Fruit fly (Drosophila melanogaster): Measurements from ENCODE around the gene CG2901.
"Not testable (repeated sequence)": the region's sequence is repeated elsewhere in the genome, so short reads cannot be mapped to it uniquely, and the experiment has no call there.

The CG2901 gene

DNA sequence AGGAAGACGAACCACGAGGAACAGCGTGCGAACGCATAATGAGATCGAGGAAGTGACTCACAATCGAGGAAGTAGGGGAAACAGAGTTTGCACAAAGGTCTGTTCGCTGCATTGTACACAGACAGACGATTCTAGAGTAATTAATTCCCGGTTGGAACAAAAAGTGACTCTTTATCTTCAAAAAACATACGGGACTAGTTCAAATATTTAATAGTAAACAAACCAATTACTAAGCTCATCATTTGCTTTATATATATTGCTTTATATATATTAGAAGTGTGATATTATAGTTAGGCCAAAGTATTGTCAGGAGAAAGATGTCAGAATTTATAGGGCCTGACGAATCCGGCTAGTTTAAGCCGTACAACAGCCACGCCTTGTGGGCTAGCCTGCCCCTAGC lies at the start of gene CG2901:
TSS of gene CG2901 (plus strand) at position 301 of the 400 bp plus-strand sequence.
- TF ChIP-seq h (optimal IDR thresholded peaks at IDR 0.05) (no peak), psq (optimal IDR thresholded peaks at IDR 0.05) (no peak), ttk (optimal IDR thresholded peaks at IDR 0.05) (no peak), Sin3A (optimal IDR thresholded peaks at IDR 0.05) (no peak), insv (optimal IDR thresholded peaks at IDR 0.05) (no peak), Myc (optimal IDR thresholded peaks at IDR 0.05) (no peak)

- TF ChIP-seq h (optimal IDR thresholded peaks at IDR 0.05), result no peak
- TF ChIP-seq Myc (optimal IDR thresholded peaks at IDR 0.05), result no peak
- no peak for TF ChIP-seq Sin3A (optimal IDR thresholded peaks at IDR 0.05)
- TF ChIP-seq ttk (optimal IDR thresholded peaks at IDR 0.05), result no peak
- TF ChIP-seq psq (optimal IDR thresholded peaks at IDR 0.05), result no peak
- no peak for TF ChIP-seq insv (optimal IDR thresholded peaks at IDR 0.05)
Measured at dm6 chrX:3778952-3779502, 49.0 kb upstream of the CG2901 start.

DNA sequence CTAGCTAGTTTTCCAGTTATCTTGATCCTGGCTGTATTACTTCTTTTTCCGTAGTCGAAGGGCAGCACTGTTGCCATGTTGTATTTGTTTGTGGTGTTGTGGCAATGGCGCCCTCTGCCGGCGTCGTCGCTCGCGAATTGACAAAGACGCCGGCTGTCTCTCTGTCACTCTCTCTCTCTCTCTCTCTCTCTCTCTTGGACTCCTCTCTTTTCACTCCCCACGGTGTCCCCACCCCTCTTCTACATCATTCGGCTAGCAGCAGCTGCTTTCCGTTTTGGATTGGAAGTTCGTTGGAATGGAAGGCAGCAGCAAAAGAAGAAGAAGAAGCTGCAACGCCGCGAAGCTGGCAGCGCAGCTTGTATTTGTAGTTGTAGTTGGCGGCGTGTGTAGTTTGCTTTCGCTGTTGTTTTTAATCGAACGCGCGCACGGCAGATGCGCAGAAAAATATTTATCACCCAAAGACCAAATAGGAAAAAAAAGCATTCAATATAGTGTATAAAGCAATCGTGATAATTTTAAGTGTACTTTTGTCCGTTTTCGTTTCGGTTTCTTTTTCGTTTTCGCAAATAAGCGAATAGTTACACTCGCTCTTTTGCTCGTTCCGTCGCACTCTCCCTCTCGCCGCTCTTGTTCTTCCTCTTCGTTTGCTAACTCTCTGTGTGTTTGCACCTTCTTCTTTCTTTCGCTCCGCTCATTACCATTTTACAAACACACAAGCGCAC lies 48.1 kb upstream of the CG2901 start:
- TF ChIP-seq h (optimal IDR thresholded peaks at IDR 0.05) (no peak), insv (optimal IDR thresholded peaks at IDR 0.05) (no peak), Myc (optimal IDR thresholded peaks at IDR 0.05) (no peak), ttk (optimal IDR thresholded peaks at IDR 0.05) (no peak), Sin3A (optimal IDR thresholded peaks at IDR 0.05) (no peak), psq (optimal IDR thresholded peaks at IDR 0.05) (no peak)

dm6 chrX:3780884-3781283 lies 47.1 kb upstream of the CG2901 start:
- no peak for TF ChIP-seq ttk (optimal IDR thresholded peaks at IDR 0.05)
- TF ChIP-seq psq (optimal IDR thresholded peaks at IDR 0.05), result peak; percentile 12

DNA sequence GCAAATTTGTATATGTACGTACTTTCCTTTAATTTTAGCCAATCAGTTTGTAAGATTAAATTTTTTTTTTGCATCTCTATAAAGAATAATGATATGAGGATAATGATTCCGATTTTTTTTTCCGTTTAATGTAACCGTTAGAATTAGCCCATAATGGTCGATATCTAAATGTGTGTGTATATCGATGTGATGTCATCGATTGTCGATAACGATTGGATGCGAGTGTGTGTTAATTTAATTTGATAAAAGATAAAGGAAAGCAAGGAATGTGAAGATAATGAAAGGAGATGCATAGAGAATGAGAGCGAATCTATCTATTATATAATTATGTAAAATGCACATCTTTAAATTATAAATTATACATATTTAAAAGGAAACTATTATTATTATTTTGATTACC lies 39.6 kb upstream of the CG2901 start:
- TF ChIP-seq Sin3A (optimal IDR thresholded peaks at IDR 0.05) (no peak), ttk (optimal IDR thresholded peaks at IDR 0.05) (no peak), h (optimal IDR thresholded peaks at IDR 0.05) (no peak), Myc (optimal IDR thresholded peaks at IDR 0.05) (no peak), insv (optimal IDR thresholded peaks at IDR 0.05) (no peak), psq (optimal IDR thresholded peaks at IDR 0.05) (no peak)

- TF ChIP-seq insv (optimal IDR thresholded peaks at IDR 0.05) (no peak), h (optimal IDR thresholded peaks at IDR 0.05) (no peak), Myc (optimal IDR thresholded peaks at IDR 0.05) (no peak)
Measured at dm6 chrX:3789284-3789683, 38.7 kb upstream of the CG2901 start.

- not testable (repeated sequence) for TF ChIP-seq Myc, insv, ttk (optimal IDR thresholded peaks at IDR 0.05)
Measured at dm6 chrX:3789769-3790168, 38.2 kb upstream of the CG2901 start, which contains the start of gene HIP-R. Gene HIP-R (plus strand): TSS chrX:3789969.

DNA sequence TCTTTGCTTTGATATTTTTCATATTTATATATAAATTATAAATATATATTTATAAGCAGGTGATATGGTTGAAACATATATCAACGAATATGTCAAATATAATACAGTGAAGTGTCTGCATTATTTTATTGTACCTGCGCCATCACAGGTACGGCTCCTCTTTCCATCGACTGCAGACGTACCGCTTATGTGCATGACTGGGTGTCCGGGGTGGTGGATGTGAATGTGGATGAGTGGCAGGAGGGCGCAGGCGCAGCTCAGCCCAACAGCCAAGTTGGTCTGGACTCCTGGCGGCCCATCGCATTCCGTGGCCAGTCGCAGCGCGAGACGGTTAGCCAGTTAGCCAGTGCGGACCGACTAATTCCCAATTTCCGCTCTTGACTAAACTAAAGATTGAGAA lies 35.1 kb upstream of the CG2901 start, which contains the start of gene Crg-1:
TSS of gene Crg-1 (plus strand) at position 301 of the 400 bp plus-strand sequence.
- TF ChIP-seq insv, psq, h (optimal IDR thresholded peaks at IDR 0.05): not testable (repeated sequence)

dm6 chrX:3798919-3799318 lies 29.1 kb upstream of the CG2901 start, which contains the start of gene HIP:
Gene HIP (plus strand): TSS chrX:3799150.
- TF ChIP-seq psq, h, Myc (optimal IDR thresholded peaks at IDR 0.05): not testable (repeated sequence)

DNA sequence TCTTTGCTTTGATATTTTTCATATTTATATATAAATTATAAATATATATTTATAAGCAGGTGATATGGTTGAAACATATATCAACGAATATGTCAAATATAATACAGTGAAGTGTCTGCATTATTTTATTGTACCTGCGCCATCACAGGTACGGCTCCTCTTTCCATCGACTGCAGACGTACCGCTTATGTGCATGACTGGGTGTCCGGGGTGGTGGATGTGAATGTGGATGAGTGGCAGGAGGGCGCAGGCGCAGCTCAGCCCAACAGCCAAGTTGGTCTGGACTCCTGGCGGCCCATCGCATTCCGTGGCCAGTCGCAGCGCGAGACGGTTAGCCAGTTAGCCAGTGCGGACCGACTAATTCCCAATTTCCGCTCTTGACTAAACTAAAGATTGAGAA lies 26.0 kb upstream of the CG2901 start, which contains the start of gene fd3F:
TSS of gene fd3F (plus strand) at position 301 of the 400 bp plus-strand sequence.
- not testable (repeated sequence) for TF ChIP-seq Myc, insv, psq (optimal IDR thresholded peaks at IDR 0.05)

DNA sequence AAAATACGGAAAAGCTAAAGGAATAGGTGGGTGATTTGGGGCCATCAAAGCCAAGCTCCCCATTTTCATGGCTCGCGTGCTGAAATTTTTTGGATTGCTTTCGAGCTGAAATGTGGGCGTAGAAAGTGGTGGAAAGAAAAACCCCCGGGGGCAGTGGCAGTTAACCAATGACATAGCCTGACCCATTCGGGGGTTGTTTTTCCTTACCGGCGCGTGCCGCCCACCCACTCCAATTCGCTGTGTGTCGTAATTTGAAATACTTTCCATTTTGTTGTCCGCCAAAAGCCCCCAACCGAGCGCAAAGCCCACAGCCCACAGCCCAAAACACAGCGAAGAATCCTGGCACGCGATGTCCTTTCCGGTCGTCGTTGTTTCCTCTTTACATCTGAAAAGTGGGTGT lies 19.5 kb upstream of the CG2901 start:
- TF ChIP-seq insv (optimal IDR thresholded peaks at IDR 0.05) (no peak), h (optimal IDR thresholded peaks at IDR 0.05) (no peak)

DNA sequence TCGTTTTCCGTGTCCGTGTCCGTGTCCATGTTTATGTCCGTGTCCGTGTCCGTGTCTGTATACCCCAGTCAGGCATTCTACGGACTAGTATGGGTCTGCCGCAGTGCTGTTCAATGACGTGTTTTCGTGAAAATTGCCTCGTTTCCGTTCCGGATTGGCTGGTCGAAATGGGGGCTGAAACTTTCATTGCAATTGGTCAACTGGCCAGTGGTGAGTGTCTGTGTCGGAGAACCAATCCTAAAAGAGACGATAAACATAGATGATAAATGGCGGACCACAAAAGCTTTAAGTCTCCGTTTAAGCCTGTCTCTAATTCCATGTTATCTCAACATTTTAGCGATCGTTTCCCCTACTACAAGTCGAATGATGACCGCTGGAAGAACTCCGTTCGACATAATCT lies 18.9 kb upstream of the CG2901 start:
- no peak for TF ChIP-seq insv (optimal IDR thresholded peaks at IDR 0.05)
- no peak for TF ChIP-seq psq (optimal IDR thresholded peaks at IDR 0.05)
- TF ChIP-seq Sin3A (optimal IDR thresholded peaks at IDR 0.05), result no peak
- TF ChIP-seq ttk (optimal IDR thresholded peaks at IDR 0.05), result no peak
- TF ChIP-seq h (optimal IDR thresholded peaks at IDR 0.05), result no peak
- no peak for TF ChIP-seq Myc (optimal IDR thresholded peaks at IDR 0.05)

- TF ChIP-seq Myc (optimal IDR thresholded peaks at IDR 0.05), result no peak
- TF ChIP-seq h (optimal IDR thresholded peaks at IDR 0.05), result no peak
- TF ChIP-seq Sin3A (optimal IDR thresholded peaks at IDR 0.05), result no peak
- TF ChIP-seq insv (optimal IDR thresholded peaks at IDR 0.05), result no peak
- TF ChIP-seq ttk (optimal IDR thresholded peaks at IDR 0.05), result no peak
- TF ChIP-seq psq (optimal IDR thresholded peaks at IDR 0.05), result no peak
Measured at dm6 chrX:3811340-3811788, 16.6 kb upstream of the CG2901 start, which contains the start of gene ec. Gene ec (plus strand): TSS chrX:3811698.

Data from Kc167 (cell line).